Worm (Caenorhabditis elegans): Measurements from ENCODE around the gene str-228.

Gene str-228

DNA sequence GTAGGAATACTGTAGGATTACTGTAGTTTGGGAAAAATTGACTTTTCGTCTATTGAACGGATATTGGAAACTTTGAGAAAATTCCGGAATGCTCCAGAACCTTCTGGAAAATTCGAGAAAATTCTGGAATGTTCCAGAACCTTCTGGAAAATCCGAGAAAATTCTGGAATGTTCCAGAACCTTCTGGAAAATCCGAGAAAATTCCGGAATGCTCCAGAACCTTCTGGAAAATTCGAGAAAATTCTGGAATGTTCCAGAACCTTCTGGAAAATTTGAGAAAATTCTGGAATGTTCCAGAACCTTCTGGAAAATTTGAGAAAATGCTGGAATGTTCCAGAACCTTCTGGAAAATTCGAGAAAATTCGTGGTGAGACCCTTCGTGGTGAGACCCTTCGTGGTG is 10.4 kb downstream of the str-228 start:
- TF ChIP-seq flt-1 (GFP tag; IDR thresholded peaks at IDR 0.05): peak; percentile 65; the same call in 1 of the 2 replicates

ce11 chrV:3523262-3523661 is 13.3 kb downstream of the str-228 start, which contains the start of gene irg-1:
Gene irg-1 (plus strand): TSS chrV:3523587.
- TF ChIP-seq med-1 (GFP tag; optimal IDR thresholded peaks at IDR 0.05; ENCODE audit: insufficient read depth) (no peak), klf-2 (GFP tag; conservative IDR thresholded peaks at IDR 0.05) (no peak), flt-1 (GFP tag; IDR thresholded peaks at IDR 0.05) (no peak), ztf-23 (GFP tag; IDR thresholded peaks at IDR 0.05) (no peak), tab-1 (GFP tag; IDR thresholded peaks at IDR 0.05) (no peak), ztf-29 (GFP tag; IDR thresholded peaks at IDR 0.05) (no peak), cog-1 (tag; optimal IDR thresholded peaks at IDR 0.05) (no peak), T22C8.4 (GFP tag; IDR thresholded peaks at IDR 0.05) (no peak)

- no peak for TF ChIP-seq tab-1 (GFP tag; IDR thresholded peaks at IDR 0.05)
- no peak for TF ChIP-seq ztf-29 (GFP tag; IDR thresholded peaks at IDR 0.05)
- no peak for TF ChIP-seq cog-1 (tag; optimal IDR thresholded peaks at IDR 0.05)
- no peak for TF ChIP-seq ztf-23 (GFP tag; IDR thresholded peaks at IDR 0.05)
- TF ChIP-seq ref-1 (GFP tag; conservative IDR thresholded peaks at IDR 0.05): no peak
- TF ChIP-seq T22C8.4 (GFP tag; IDR thresholded peaks at IDR 0.05): no peak
Observed at ce11 chrV:3524970-3525369, 15.0 kb downstream of the str-228 start, which contains the start of gene T24A6.7. Gene T24A6.7 (plus strand): TSS chrV:3525270.

DNA sequence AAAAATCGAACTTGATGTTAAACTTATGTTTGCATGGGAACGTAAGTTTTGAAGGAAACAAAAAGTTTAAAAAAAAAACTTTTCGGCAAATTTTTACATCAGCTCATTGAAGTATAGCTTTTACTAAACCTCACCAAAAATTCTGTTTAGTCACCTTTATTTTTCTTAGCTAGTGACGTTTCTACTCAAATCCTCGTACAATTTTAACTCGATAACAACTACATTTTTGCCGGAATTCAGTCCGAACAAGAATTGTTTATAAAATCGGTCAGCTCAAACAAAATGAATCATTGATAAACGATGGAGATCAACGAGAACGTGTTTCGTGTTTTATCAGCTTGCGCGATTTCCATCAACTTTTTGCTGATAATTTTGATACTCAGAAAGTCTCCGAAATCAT is 16.9 kb downstream of the str-228 start, which contains the start of gene str-260:
Gene str-260 (plus strand): TSS at position 301 of the 400 bp plus-strand sequence.
- TF ChIP-seq med-1 (GFP tag; optimal IDR thresholded peaks at IDR 0.05; ENCODE audit: insufficient read depth): no peak
- no peak for TF ChIP-seq ztf-23 (GFP tag; IDR thresholded peaks at IDR 0.05)

DNA sequence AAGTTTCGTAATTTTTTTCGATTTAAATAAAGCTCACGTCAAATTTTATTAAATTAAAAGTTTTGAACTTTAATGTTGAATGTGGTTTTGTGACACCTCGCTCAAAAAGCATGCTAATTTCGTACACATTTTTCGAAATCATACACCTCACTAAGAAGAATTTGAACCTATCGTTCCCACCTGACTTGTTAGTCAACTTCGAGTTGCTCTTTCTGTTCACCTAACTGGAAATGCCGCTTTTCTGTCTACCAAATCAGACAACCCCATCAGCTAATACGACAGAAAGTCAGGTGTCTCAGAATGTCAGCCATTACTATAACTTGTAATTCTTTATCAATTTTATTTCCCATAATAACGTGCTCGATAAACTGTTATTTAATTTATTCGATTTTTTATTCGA is 20.4 kb downstream of the str-228 start, which contains the start of gene srbc-66:
Gene srbc-66 (plus strand): TSS at position 301 of the 400 bp plus-strand sequence.
- no peak for TF ChIP-seq tab-1 (GFP tag; IDR thresholded peaks at IDR 0.05)
- no peak for TF ChIP-seq ztf-29 (GFP tag; IDR thresholded peaks at IDR 0.05)

DNA sequence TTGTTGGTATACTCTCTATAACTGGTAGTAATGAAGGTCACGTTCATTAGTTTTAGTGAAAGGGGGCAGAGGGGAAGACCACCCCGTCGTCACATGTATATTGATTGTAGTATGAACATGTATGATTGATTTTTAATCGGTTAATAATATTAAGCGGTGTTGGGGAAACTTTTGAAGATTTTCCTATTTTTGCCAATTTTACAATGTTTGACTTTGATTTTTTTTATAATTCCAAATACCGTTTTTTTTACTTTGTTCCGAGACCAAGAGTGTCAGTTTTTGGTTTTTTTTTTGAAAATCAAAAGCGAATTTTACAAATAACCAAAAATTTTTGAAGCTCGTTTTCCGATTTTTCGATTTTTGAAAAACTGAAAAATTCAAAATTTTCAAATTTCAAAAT is 25.3 kb downstream of the str-228 start, which contains the start of gene nhr-221:
Gene nhr-221 (minus strand): TSS at position 101 of the 400 bp plus-strand sequence.
- TF ChIP-seq tab-1 (GFP tag; IDR thresholded peaks at IDR 0.05) (no peak), med-1 (GFP tag; optimal IDR thresholded peaks at IDR 0.05; ENCODE audit: insufficient read depth) (no peak), ztf-29 (GFP tag; IDR thresholded peaks at IDR 0.05) (no peak), flt-1 (GFP tag; IDR thresholded peaks at IDR 0.05) (no peak), T22C8.4 (GFP tag; IDR thresholded peaks at IDR 0.05) (no peak), cog-1 (tag; optimal IDR thresholded peaks at IDR 0.05) (no peak), ref-1 (GFP tag; conservative IDR thresholded peaks at IDR 0.05) (no peak)

- TF ChIP-seq ztf-23 (GFP tag; IDR thresholded peaks at IDR 0.05) (no peak), cog-1 (tag; optimal IDR thresholded peaks at IDR 0.05) (no peak), ztf-29 (GFP tag; IDR thresholded peaks at IDR 0.05) (no peak), ref-1 (GFP tag; conservative IDR thresholded peaks at IDR 0.05) (no peak), flt-1 (GFP tag; IDR thresholded peaks at IDR 0.05) (no peak), T22C8.4 (GFP tag; IDR thresholded peaks at IDR 0.05) (no peak), tab-1 (GFP tag; IDR thresholded peaks at IDR 0.05) (no peak), med-1 (GFP tag; optimal IDR thresholded peaks at IDR 0.05; ENCODE audit: insufficient read depth) (no peak)
Observed at ce11 chrV:3538307-3538706, 28.3 kb downstream of the str-228 start, which contains the start of gene nhr-93. Gene nhr-93 (minus strand): TSS chrV:3538407.

- no peak for TF ChIP-seq flt-1 (GFP tag; IDR thresholded peaks at IDR 0.05)
- TF ChIP-seq klf-2 (GFP tag; conservative IDR thresholded peaks at IDR 0.05): no peak
- no peak for TF ChIP-seq cog-1 (tag; optimal IDR thresholded peaks at IDR 0.05)
- no peak for TF ChIP-seq med-1 (GFP tag; optimal IDR thresholded peaks at IDR 0.05; ENCODE audit: insufficient read depth)
- no peak for TF ChIP-seq ref-1 (GFP tag; conservative IDR thresholded peaks at IDR 0.05)
- no peak for TF ChIP-seq T22C8.4 (GFP tag; IDR thresholded peaks at IDR 0.05)
- TF ChIP-seq ztf-29 (GFP tag; IDR thresholded peaks at IDR 0.05): no peak
- TF ChIP-seq ztf-23 (GFP tag; IDR thresholded peaks at IDR 0.05): no peak
- TF ChIP-seq tab-1 (GFP tag; IDR thresholded peaks at IDR 0.05): no peak
Observed at ce11 chrV:3541117-3541516, 31.1 kb downstream of the str-228 start, which contains the start of gene srbc-67. Gene srbc-67 (minus strand): TSS chrV:3541217.

- no peak for TF ChIP-seq cog-1 (tag; optimal IDR thresholded peaks at IDR 0.05)
- TF ChIP-seq T22C8.4 (GFP tag; IDR thresholded peaks at IDR 0.05): no peak
- TF ChIP-seq ztf-29 (GFP tag; IDR thresholded peaks at IDR 0.05): no peak
Observed at ce11 chrV:3543344-3543743, 33.4 kb downstream of the str-228 start, which contains the start of gene nhr-222. Gene nhr-222 (minus strand): TSS chrV:3543444.

ce11 chrV:3546517-3546916 is 36.5 kb downstream of the str-228 start, which contains the start of gene srbc-68:
Gene srbc-68 (minus strand): TSS chrV:3546617.
- TF ChIP-seq T22C8.4 (GFP tag; IDR thresholded peaks at IDR 0.05) (no peak), flt-1 (GFP tag; IDR thresholded peaks at IDR 0.05) (no peak), klf-2 (GFP tag; conservative IDR thresholded peaks at IDR 0.05) (no peak), cog-1 (tag; optimal IDR thresholded peaks at IDR 0.05) (no peak), ref-1 (GFP tag; conservative IDR thresholded peaks at IDR 0.05) (no peak), ztf-23 (GFP tag; IDR thresholded peaks at IDR 0.05) (no peak), ztf-29 (GFP tag; IDR thresholded peaks at IDR 0.05) (no peak), tab-1 (GFP tag; IDR thresholded peaks at IDR 0.05) (no peak), med-1 (GFP tag; optimal IDR thresholded peaks at IDR 0.05; ENCODE audit: insufficient read depth) (no peak)

DNA sequence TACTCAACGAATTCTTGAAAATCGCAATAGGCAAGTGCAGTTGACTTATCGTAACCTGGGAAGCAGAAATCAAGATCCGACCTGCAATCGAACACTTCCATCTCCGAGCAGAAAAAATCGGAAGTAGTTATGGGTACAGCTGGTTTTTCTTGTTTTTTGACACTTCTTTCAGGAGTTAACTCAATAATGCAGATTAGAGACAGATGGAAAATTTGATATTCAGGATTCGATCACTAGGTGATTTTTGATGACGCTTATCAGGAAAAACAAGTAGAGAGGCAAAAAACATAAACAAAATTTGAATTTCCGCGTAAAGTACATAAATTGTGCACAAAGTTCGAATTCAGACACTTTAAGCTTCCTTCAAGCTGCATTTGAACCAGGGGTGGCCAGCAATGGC is 38.8 kb downstream of the str-228 start, which contains the start of gene srw-130:
Gene srw-130 (minus strand): TSS at position 101 of the 400 bp plus-strand sequence.
- TF ChIP-seq flt-1 (GFP tag; IDR thresholded peaks at IDR 0.05) (no peak), T22C8.4 (GFP tag; IDR thresholded peaks at IDR 0.05) (no peak), tab-1 (GFP tag; IDR thresholded peaks at IDR 0.05) (no peak), med-1 (GFP tag; optimal IDR thresholded peaks at IDR 0.05; ENCODE audit: insufficient read depth) (no peak), ref-1 (GFP tag; conservative IDR thresholded peaks at IDR 0.05) (no peak), ztf-29 (GFP tag; IDR thresholded peaks at IDR 0.05) (no peak), ztf-23 (GFP tag; IDR thresholded peaks at IDR 0.05) (no peak), cog-1 (tag; optimal IDR thresholded peaks at IDR 0.05) (no peak), klf-2 (GFP tag; conservative IDR thresholded peaks at IDR 0.05) (no peak)
